Worm (Caenorhabditis elegans) whole organism, late embryonic: ENCODE data around the gene F29A7.3.

Experiments
- K02D7.2 ChIP-seq: sonication (generic microtip); optimal IDR thresholded peaks from 2 replicates; lab custom pipeline; 2017; ENCODE audit warnings: mild to moderate bottlenecking, missing genetic modification characterization, missing compliant biosample characterization
- ama-1 ChIP-seq: fragments of 150-350 bp; optimal IDR thresholded peaks from 2 replicates; lab custom pipeline; 2014
- elt-2 ChIP-seq: sonication (generic microtip); optimal IDR thresholded peaks from 2 replicates; lab custom pipeline; 2016; ENCODE audit warnings: missing genetic modification reagents, missing genetic modification characterization, missing compliant biosample characterization
- hlh-6 ChIP-seq: sonication (generic microtip); optimal IDR thresholded peaks from 2 replicates; lab custom pipeline; 2016; ENCODE audit warnings: missing genotype, missing genetic modification characterization, missing compliant biosample characterization
- nfya-1 ChIP-seq: sonication (generic microtip); optimal IDR thresholded peaks from 2 replicates; lab custom pipeline; 2017; ENCODE audit warnings: missing genetic modification characterization, mild to moderate bottlenecking, missing compliant biosample characterization, antibody characterized with exemption, moderate library complexity
- sox-4 ChIP-seq: sonication (generic microtip); optimal IDR thresholded peaks from 2 replicates; lab custom pipeline; 2017; ENCODE audit warnings: mild to moderate bottlenecking, missing genetic modification characterization, inconsistent platforms, missing compliant biosample characterization

DNA sequence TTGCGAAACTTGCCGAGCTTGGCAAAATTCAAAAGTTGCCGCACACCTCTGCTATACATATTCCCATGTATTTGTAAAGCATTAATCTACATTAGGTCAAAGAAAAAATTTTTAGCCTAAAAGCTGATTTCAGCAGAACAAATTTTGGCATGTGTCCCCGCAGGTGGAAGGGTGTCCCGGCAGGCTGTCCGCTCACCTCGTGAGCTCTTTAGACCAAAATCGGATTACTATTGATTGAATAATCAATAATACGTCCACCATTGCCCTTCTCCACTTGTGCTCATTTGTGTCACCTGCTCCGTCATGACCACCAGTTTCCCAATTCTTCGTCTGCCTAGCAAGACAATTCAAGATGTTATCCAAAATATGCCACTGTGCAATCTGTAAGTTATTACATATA lies 5.4 kb downstream of the F29A7.3 start, which contains the start of gene fbxb-107:
- TF ChIP-seq ama-1 (lab: Kevin White, UChicago): no peak
- no peak for TF ChIP-seq hlh-6 (tag; lab: Kevin White, UChicago)
- no peak for TF ChIP-seq elt-2 (tag; lab: Kevin White, UChicago)
- no peak for TF ChIP-seq nfya-1 (tag; lab: Kevin White, UChicago)
- TF ChIP-seq sox-4 (tag; lab: Kevin White, UChicago): no peak
- no peak for TF ChIP-seq K02D7.2 (tag; lab: Kevin White, UChicago)
